Fruit fly (Drosophila melanogaster) whole organism, embryonic: ENCODE measurements around the gene Nup153.

Source experiments
- Bgb ChIP-seq: fragments of 200-800 bp; sonication (Bioruptor generic); IDR thresholded peaks from 2 replicates; pipeline ENCODE4 v1.3.6; 2022; ENCODE audit warnings: missing biosample characterization, missing genetic modification characterization; ENCODE audit not compliant: partially characterized antibody
- C15 ChIP-seq: fragments of 200-800 bp; sonication (Bioruptor generic); IDR thresholded peaks from 3 replicates; pipeline ENCODE4 v1.3.6; 2022; ENCODE audit warnings: missing biosample characterization, missing genetic modification characterization
- CG10209 ChIP-seq: fragments of 200-800 bp; sonication (Bioruptor generic); optimal IDR thresholded peaks from 3 replicates; lab custom pipeline; 2017; ENCODE audit warnings: missing biosample characterization, mild to moderate bottlenecking, missing genetic modification characterization, missing genetic modification reagents
- CG11085 ChIP-seq: fragments of 200-800 bp; sonication (Bioruptor generic); IDR thresholded peaks from 2 replicates; pipeline ENCODE4 v1.3.6; 2022; ENCODE audit warnings: missing biosample characterization, missing genetic modification characterization
- CG11398 ChIP-seq: fragments of 200-800 bp; sonication (Bioruptor generic); optimal IDR thresholded peaks from 2 replicates; lab custom pipeline; 2016; ENCODE audit warnings: missing biosample characterization, missing genetic modification characterization
- CG11696 ChIP-seq: fragments of 200-800 bp; sonication (Bioruptor generic); IDR thresholded peaks from 2 replicates; pipeline ENCODE4 v1.3.6; 2022; ENCODE audit warnings: missing biosample characterization, missing genetic modification characterization
- CG12104 ChIP-seq: fragments of 200-800 bp; sonication (Bioruptor generic); optimal IDR thresholded peaks from 3 replicates; lab custom pipeline; 2016; ENCODE audit warnings: missing biosample characterization, missing genetic modification characterization
- CG12219 ChIP-seq: fragments of 200-800 bp; sonication (Bioruptor generic); optimal IDR thresholded peaks from 3 replicates; lab custom pipeline; 2018; ENCODE audit warnings: missing biosample characterization, mild to moderate bottlenecking, missing genetic modification characterization
- CG13775 ChIP-seq: fragments of 200-800 bp; sonication (Bioruptor generic); optimal IDR thresholded peaks from 3 replicates; lab custom pipeline; 2017; ENCODE audit warnings: missing biosample characterization, mild to moderate bottlenecking, missing genetic modification characterization
- CG14441 ChIP-seq: fragments of 200-800 bp; sonication (Bioruptor generic); IDR thresholded peaks from 2 replicates; pipeline ENCODE4 v1.3.6; 2022; ENCODE audit warnings: missing biosample characterization, missing genetic modification characterization
- CG14860 ChIP-seq: fragments of 200-800 bp; sonication (Bioruptor generic); IDR thresholded peaks from 3 replicates; pipeline ENCODE4 v1.3.6; 2022; ENCODE audit warnings: missing biosample characterization, missing genetic modification characterization; ENCODE audit not compliant: partially characterized antibody
- CG16863 ChIP-seq: fragments of 200-800 bp; sonication (Bioruptor generic); optimal IDR thresholded peaks from 3 replicates; lab custom pipeline; 2016; ENCODE audit warnings: missing biosample characterization, missing genetic modification characterization
- CG17359 ChIP-seq: fragments of 200-800 bp; sonication (Bioruptor generic); optimal IDR thresholded peaks from 3 replicates; lab custom pipeline; 2018; ENCODE audit warnings: missing biosample characterization, mild to moderate bottlenecking, missing genetic modification characterization, moderate library complexity
- CG17912 ChIP-seq: fragments of 200-800 bp; sonication (Bioruptor generic); optimal IDR thresholded peaks from 2 replicates; lab custom pipeline; 2018; ENCODE audit warnings: missing biosample characterization, mild to moderate bottlenecking, missing genetic modification characterization
- CG30403 ChIP-seq: fragments of 200-800 bp; sonication (Bioruptor generic); optimal IDR thresholded peaks from 3 replicates; lab custom pipeline; 2016; ENCODE audit warnings: missing biosample characterization, missing genetic modification characterization
- CG30431 ChIP-seq: fragments of 200-800 bp; sonication (Bioruptor generic); optimal IDR thresholded peaks from 2 replicates; lab custom pipeline; 2017; ENCODE audit warnings: missing biosample characterization, missing genetic modification characterization
- CG31365 ChIP-seq: fragments of 200-800 bp; sonication (Bioruptor generic); optimal IDR thresholded peaks from 2 replicates; lab custom pipeline; 2018; ENCODE audit warnings: missing biosample characterization, mild to moderate bottlenecking, missing genetic modification characterization
- CG4282 ChIP-seq: fragments of 200-800 bp; sonication (Bioruptor generic); optimal IDR thresholded peaks from 2 replicates; lab custom pipeline; 2016; ENCODE audit warnings: missing biosample characterization, missing genetic modification characterization
- CG4404 ChIP-seq: fragments of 200-800 bp; sonication (Bioruptor generic); IDR thresholded peaks from 2 replicates; pipeline ENCODE4 v1.3.6; 2022; ENCODE audit warnings: missing biosample characterization, missing genetic modification characterization
- CG4424 ChIP-seq: fragments of 200-800 bp; sonication (Bioruptor generic); optimal IDR thresholded peaks from 3 replicates; lab custom pipeline; 2016; ENCODE audit warnings: missing biosample characterization, missing genetic modification characterization
- CG4730 ChIP-seq: fragments of 200-800 bp; sonication (Bioruptor generic); IDR thresholded peaks from 2 replicates; pipeline ENCODE4 v1.3.6; 2022; ENCODE audit warnings: missing biosample characterization, missing genetic modification characterization
- CG4854 ChIP-seq: fragments of 200-800 bp; sonication (Bioruptor generic); optimal IDR thresholded peaks from 2 replicates; lab custom pipeline; 2016; ENCODE audit warnings: missing biosample characterization, missing genetic modification characterization, inconsistent platforms
- CG8388 ChIP-seq: fragments of 200-800 bp; sonication (Bioruptor generic); optimal IDR thresholded peaks from 2 replicates; lab custom pipeline; 2019; ENCODE audit warnings: missing biosample characterization, mild to moderate bottlenecking, missing genetic modification characterization, moderate library complexity
- CkIIα-i1 ChIP-seq: fragments of 200-800 bp; sonication (Bioruptor generic); IDR thresholded peaks from 2 replicates; pipeline ENCODE4 v1.3.6; 2022; ENCODE audit warnings: missing biosample characterization, missing genetic modification characterization
- CoRest ChIP-seq: fragments of 200-800 bp; sonication (Bioruptor generic); optimal IDR thresholded peaks from 3 replicates; lab custom pipeline; 2018; ENCODE audit warnings: missing biosample characterization, mild to moderate bottlenecking, missing genetic modification characterization, moderate library complexity
- Dp ChIP-seq: fragments of 200-800 bp; sonication (Bioruptor generic); optimal IDR thresholded peaks from 2 replicates; lab custom pipeline; 2018; ENCODE audit warnings: missing biosample characterization, mild to moderate bottlenecking, missing genetic modification characterization, moderate library complexity
- Gsc ChIP-seq: fragments of 200-800 bp; sonication (Bioruptor generic); IDR thresholded peaks from 2 replicates; pipeline ENCODE4 v1.3.6; 2022; ENCODE audit warnings: missing biosample characterization, missing genetic modification characterization
- H15 ChIP-seq: fragments of 200-800 bp; sonication (Bioruptor generic); IDR thresholded peaks from 3 replicates; pipeline ENCODE4 v1.3.6; 2022; ENCODE audit warnings: missing biosample characterization, missing genetic modification characterization
- Kr ChIP-seq: fragments of 200-800 bp; sonication (Bioruptor generic); optimal IDR thresholded peaks from 2 replicates; lab custom pipeline; 2017; ENCODE audit warnings: missing biosample characterization, mild to moderate bottlenecking, missing genetic modification characterization
- Meics ChIP-seq: fragments of 200-800 bp; sonication (Bioruptor generic); optimal IDR thresholded peaks from 2 replicates; lab custom pipeline; 2017; ENCODE audit warnings: missing biosample characterization, mild to moderate bottlenecking, missing genetic modification characterization
- Mrtf ChIP-seq: fragments of 200-800 bp; sonication (Bioruptor generic); IDR thresholded peaks from 3 replicates; pipeline ENCODE4 v1.3.6; 2022; ENCODE audit warnings: missing biosample characterization, missing genetic modification characterization
- NC2β ChIP-seq: fragments of 200-800 bp; sonication (Bioruptor generic); optimal IDR thresholded peaks from 2 replicates; lab custom pipeline; 2016; ENCODE audit warnings: missing biosample characterization, missing genetic modification characterization
- NfI ChIP-seq: fragments of 200-800 bp; sonication (Bioruptor generic); optimal IDR thresholded peaks from 3 replicates; lab custom pipeline; 2018; ENCODE audit warnings: missing biosample characterization, mild to moderate bottlenecking, missing genetic modification characterization, moderate library complexity
- Oaz ChIP-seq: fragments of 200-800 bp; sonication (Bioruptor generic); IDR thresholded peaks from 2 replicates; pipeline ENCODE4 v1.3.6; 2022; ENCODE audit warnings: missing biosample characterization, missing genetic modification characterization
- Opbp ChIP-seq: fragments of 200-800 bp; sonication (Bioruptor generic); IDR thresholded peaks from 3 replicates; pipeline ENCODE4 v1.3.6; 2022; ENCODE audit warnings: missing biosample characterization, missing genetic modification characterization; ENCODE audit not compliant: partially characterized antibody
- Sin3A ChIP-seq: fragments of >200 bp; optimal IDR thresholded peaks from 2 replicates; lab custom pipeline; 2018
- Tbp ChIP-seq: fragments of >200 bp; optimal IDR thresholded peaks from 2 replicates; lab custom pipeline; 2018; ENCODE audit warnings: missing biosample characterization, missing genetic modification characterization
- ftz-f1 ChIP-seq: fragments of 200-800 bp; sonication (Bioruptor generic); optimal IDR thresholded peaks from 2 replicates; lab custom pipeline; 2016; ENCODE audit warnings: missing biosample characterization, missing genetic modification characterization
- h ChIP-seq: fragments of >200 bp; optimal IDR thresholded peaks from 2 replicates; lab custom pipeline; 2017
- inv ChIP-seq: fragments of 200-800 bp; sonication (Bioruptor generic); IDR thresholded peaks from 2 replicates; pipeline ENCODE4 v1.3.6; 2022; ENCODE audit warnings: missing biosample characterization, missing genetic modification characterization; ENCODE audit not compliant: partially characterized antibody
- pho ChIP-seq: fragments of 200-800 bp; sonication (Bioruptor generic); optimal IDR thresholded peaks from 2 replicates; lab custom pipeline; 2016; ENCODE audit warnings: missing biosample characterization, missing genetic modification characterization
- pnt ChIP-seq: fragments of 200-800 bp; sonication (Bioruptor generic); optimal IDR thresholded peaks from 3 replicates; lab custom pipeline; 2016; ENCODE audit warnings: missing biosample characterization, missing genetic modification characterization
- repo ChIP-seq: fragments of 200-800 bp; sonication (Bioruptor generic); optimal IDR thresholded peaks from 2 replicates; lab custom pipeline; 2016; ENCODE audit warnings: missing biosample characterization, missing genetic modification characterization
- run ChIP-seq: fragments of 200-800 bp; sonication (Bioruptor generic); optimal IDR thresholded peaks from 3 replicates; lab custom pipeline; 2018; ENCODE audit warnings: missing biosample characterization, mild to moderate bottlenecking, missing genetic modification characterization
- sens-2 ChIP-seq: fragments of 200-800 bp; sonication (Bioruptor generic); IDR thresholded peaks from 2 replicates; pipeline ENCODE4 v1.3.6; 2022; ENCODE audit warnings: missing biosample characterization, missing genetic modification characterization
- tio ChIP-seq: fragments of 200-800 bp; sonication (Bioruptor generic); optimal IDR thresholded peaks from 2 replicates; lab custom pipeline; 2017; ENCODE audit warnings: missing biosample characterization, missing genetic modification characterization, inconsistent platforms
- tx ChIP-seq: fragments of 200-800 bp; sonication (Bioruptor generic); optimal IDR thresholded peaks from 2 replicates; lab custom pipeline; 2016; ENCODE audit warnings: missing biosample characterization, missing genetic modification characterization
- vvl ChIP-seq: fragments of 200-800 bp; sonication (Bioruptor generic); IDR thresholded peaks from 2 replicates; pipeline ENCODE4 v1.3.6; 2022; ENCODE audit warnings: missing biosample characterization, missing genetic modification characterization
- zfh1 ChIP-seq: fragments of 200-800 bp; sonication (Bioruptor generic); IDR thresholded peaks from 3 replicates; pipeline ENCODE4 v1.3.6; 2022; ENCODE audit warnings: missing biosample characterization, missing genetic modification characterization

Gene Nup153

DNA sequence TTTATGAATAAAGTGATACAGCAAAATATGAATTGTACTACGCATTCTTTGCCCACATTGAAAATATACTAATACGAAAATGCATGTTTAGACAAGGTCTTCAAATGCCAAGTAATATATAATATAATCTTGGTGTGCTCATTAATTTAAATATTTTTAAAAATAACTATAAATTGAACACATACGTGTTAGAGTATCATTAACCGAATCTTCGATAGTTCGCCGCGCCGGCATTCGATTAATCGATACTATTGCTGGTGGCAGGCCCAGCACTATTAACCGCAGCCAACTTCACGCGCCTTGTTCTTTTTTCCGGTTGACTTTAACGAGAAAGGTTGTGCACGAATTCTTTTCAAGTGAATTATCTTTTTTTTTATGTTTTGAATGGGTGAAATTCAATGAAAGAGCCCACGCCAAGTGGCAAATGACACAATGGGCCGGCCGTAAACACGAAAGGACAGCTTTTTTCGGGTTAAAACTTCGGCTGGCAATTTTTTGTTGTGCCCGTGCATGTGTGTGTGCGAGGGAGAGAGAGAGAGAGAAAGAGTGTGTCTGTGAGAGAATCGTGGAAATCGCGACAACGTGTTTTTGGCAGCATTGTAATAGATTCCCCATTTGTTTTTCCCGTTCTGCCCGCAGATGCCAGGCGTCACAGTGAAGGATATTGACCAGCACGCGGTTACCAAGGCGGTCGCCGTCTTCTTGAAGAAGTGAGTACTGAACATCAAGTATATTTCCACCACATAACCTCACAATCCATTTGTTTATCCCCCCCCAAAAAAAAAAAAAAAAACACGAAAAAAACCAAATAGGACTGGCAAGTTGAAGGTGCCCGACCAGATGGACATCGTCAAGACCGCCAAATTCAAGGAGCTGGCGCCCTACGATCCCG, 38.8 kb downstream of the Nup153 start, which contains the start of gene RpS19a (continued):
- no peak for TF ChIP-seq ftz-f1 (GFP tag; lab: Kevin White, UChicago)
- TF ChIP-seq Oaz (GFP tag; lab: Robert Waterston, UW): peak; percentile 55
- TF ChIP-seq CG30431 (GFP tag; lab: Kevin White, UChicago): peak; percentile 62
- peak; percentile 31 for TF ChIP-seq run (tag; lab: Kevin White, UChicago)
- TF ChIP-seq CG4424: peak; percentile 76
- TF ChIP-seq Kr: peak; percentile 66
- no peak for TF ChIP-seq Gsc
- no peak for TF ChIP-seq CG4282 (GFP tag; lab: Kevin White, UChicago)
- peak; percentile 42 for TF ChIP-seq CG11398 (GFP tag; lab: Kevin White, UChicago)
- TF ChIP-seq NC2β (GFP tag; lab: Kevin White, UChicago): peak; percentile 87
- peak; percentile 30 for TF ChIP-seq repo (GFP tag; lab: Kevin White, UChicago)
- TF ChIP-seq CG4854 (GFP tag; lab: Kevin White, UChicago): peak; percentile 65
- TF ChIP-seq CG14860 (GFP tag; lab: Robert Waterston, UW): 0 out of 3 replicates have a peak, but pooled peaks have one; percentile 34
- TF ChIP-seq CG4730: peak; percentile 60
- TF ChIP-seq C15 (GFP tag; lab: Robert Waterston, UW): peak; percentile 68; the same call in 1 of the 3 replicates
- peak; percentile 89 for TF ChIP-seq Meics (GFP tag; lab: Kevin White, UChicago)
- peak; percentile 81 for TF ChIP-seq CG31365 (tag; lab: Kevin White, UChicago)
- TF ChIP-seq sens-2 (GFP tag; lab: Robert Waterston, UW): peak; percentile 81
- peak; percentile 92 for TF ChIP-seq NfI (GFP tag; lab: Kevin White, UChicago)
- peak; percentile 76 for TF ChIP-seq CG11085
- TF ChIP-seq Tbp (GFP tag; lab: Kevin White, UChicago): no peak
- peak; percentile 39; the same call in 1 of the 2 replicates for TF ChIP-seq CG11696 (GFP tag; lab: Robert Waterston, UW)
- TF ChIP-seq H15 (GFP tag; lab: Robert Waterston, UW): peak; percentile 67; the same call in 2 of the 3 replicates
- peak; percentile 99 for TF ChIP-seq Opbp
- TF ChIP-seq CG12104 (GFP tag; lab: Kevin White, UChicago): peak; percentile 84
- peak; percentile 30 for TF ChIP-seq CG16863 (GFP tag; lab: Kevin White, UChicago)
- peak; percentile 40 for TF ChIP-seq Dp (GFP tag; lab: Kevin White, UChicago)
- TF ChIP-seq CoRest (tag; lab: Kevin White, UChicago): peak; percentile 57
- TF ChIP-seq vvl (GFP tag; lab: Robert Waterston, UW): peak; percentile 79
- 0 out of 2 replicates have a peak, but pooled peaks have one; percentile 2 for TF ChIP-seq inv (GFP tag; lab: Robert Waterston, UW)
- peak; percentile 14 for TF ChIP-seq tio (GFP tag; lab: Kevin White, UChicago)
- peak; percentile 49 for TF ChIP-seq CG8388 (GFP tag; lab: Kevin White, UChicago)
- peak; percentile 86 for TF ChIP-seq CG13775 (GFP tag; lab: Kevin White, UChicago)
- peak; percentile 78 for TF ChIP-seq CG12219 (GFP tag; lab: Kevin White, UChicago)
- TF ChIP-seq CkIIα-i1 (GFP tag; lab: Robert Waterston, UW): 0 out of 2 replicates have a peak, but pooled peaks have one; percentile 37
- no peak for TF ChIP-seq h (lab: Kevin White, UChicago)
- TF ChIP-seq pho: peak; percentile 9
- TF ChIP-seq Bgb (GFP tag; lab: Robert Waterston, UW): peak; percentile 12
- TF ChIP-seq Sin3A (lab: Kevin White, UChicago): peak; percentile 49
- peak; percentile 39; the same call in 1 of the 2 replicates for TF ChIP-seq CG14441 (GFP tag; lab: Robert Waterston, UW)
- TF ChIP-seq CG17359 (tag; lab: Kevin White, UChicago): peak; percentile 62
- TF ChIP-seq CG4404 (GFP tag; lab: Robert Waterston, UW): no peak
- TF ChIP-seq CG10209 (GFP tag; lab: Kevin White, UChicago): peak; percentile 78
- peak; percentile 83 for TF ChIP-seq zfh1
- peak; percentile 94 for TF ChIP-seq CG17912 (GFP tag; lab: Kevin White, UChicago)
- TF ChIP-seq tx (GFP tag; lab: Kevin White, UChicago): no peak
- TF ChIP-seq Mrtf (GFP tag; lab: Robert Waterston, UW): peak; percentile 66; the same call in 2 of the 3 replicates
- TF ChIP-seq CG30403 (GFP tag; lab: Kevin White, UChicago): peak; percentile 50
- no peak for TF ChIP-seq pnt
